Fruit fly (Drosophila melanogaster) whole organism, embryonic: ENCODE measurements around the gene CG8673.
A peak's percentile ranks its signal among the peaks of the same experiment; 100 is the strongest.

Source experiments
- Awh ChIP-seq: fragments of 200-800 bp; sonication (Bioruptor generic); IDR thresholded peaks from 2 replicates; pipeline ENCODE4, ENCODE4 v1.3.6; 2022; ENCODE audit warnings: missing biosample characterization, missing genetic modification characterization
- CG10274 ChIP-seq: fragments of 200-800 bp; sonication (Bioruptor generic); optimal IDR thresholded peaks from 3 replicates; lab custom pipeline; 2017; ENCODE audit warnings: missing biosample characterization, mild to moderate bottlenecking, missing genetic modification characterization
- CG14441 ChIP-seq: fragments of 200-800 bp; sonication (Bioruptor generic); IDR thresholded peaks from 2 replicates; pipeline ENCODE4 v1.3.6; 2022; ENCODE audit warnings: missing biosample characterization, missing genetic modification characterization
- CG14860 ChIP-seq: fragments of 200-800 bp; sonication (Bioruptor generic); IDR thresholded peaks from 3 replicates; pipeline ENCODE4 v1.3.6; 2022; ENCODE audit warnings: missing biosample characterization, missing genetic modification characterization; ENCODE audit not compliant: partially characterized antibody
- CG1832 ChIP-seq: fragments of 200-800 bp; sonication (Bioruptor generic); optimal IDR thresholded peaks from 2 replicates; lab custom pipeline; 2017; ENCODE audit warnings: missing biosample characterization, mild to moderate bottlenecking, missing genetic modification characterization, inconsistent platforms
- CG31441 ChIP-seq: fragments of 200-800 bp; sonication (Bioruptor generic); IDR thresholded peaks from 2 replicates; pipeline ENCODE4 v1.3.6; 2022; ENCODE audit warnings: missing biosample characterization, missing genetic modification characterization
- CG34224 ChIP-seq: fragments of 200-800 bp; sonication (Bioruptor generic); IDR thresholded peaks from 3 replicates; pipeline ENCODE4 v1.3.6; 2022; ENCODE audit warnings: missing biosample characterization, missing genetic modification characterization; ENCODE audit not compliant: partially characterized antibody
- CG6272 ChIP-seq: fragments of 200-800 bp; sonication (Bioruptor generic); IDR thresholded peaks from 2 replicates; pipeline ENCODE4 v1.3.6; 2022; ENCODE audit warnings: missing biosample characterization, missing genetic modification characterization
- CG6683 ChIP-seq: fragments of 200-800 bp; sonication (Bioruptor generic); optimal IDR thresholded peaks from 2 replicates; lab custom pipeline; 2017; ENCODE audit warnings: missing biosample characterization, mild to moderate bottlenecking, missing genetic modification characterization, missing genetic modification reagents
- CG6813 ChIP-seq: fragments of 200-800 bp; sonication (Bioruptor generic); optimal IDR thresholded peaks from 2 replicates; lab custom pipeline; 2017; ENCODE audit warnings: missing biosample characterization, missing genetic modification characterization, mild to moderate bottlenecking, moderate library complexity, missing genetic modification reagents
- CG7271 ChIP-seq: fragments of 200-800 bp; sonication (Bioruptor generic); optimal IDR thresholded peaks from 2 replicates; lab custom pipeline; 2018; ENCODE audit warnings: missing biosample characterization, mild to moderate bottlenecking, missing genetic modification characterization, moderate library complexity
- CG7786 ChIP-seq: fragments of 200-800 bp; sonication (Bioruptor generic); optimal IDR thresholded peaks from 2 replicates; lab custom pipeline; 2016; ENCODE audit warnings: missing biosample characterization, missing genetic modification characterization
- CG9609 ChIP-seq: fragments of 200-800 bp; sonication (Bioruptor generic); optimal IDR thresholded peaks from 3 replicates; lab custom pipeline; 2016; ENCODE audit warnings: missing biosample characterization, missing genetic modification characterization
- ERR ChIP-seq: fragments of 200-800 bp; sonication (Bioruptor generic); optimal IDR thresholded peaks from 2 replicates; lab custom pipeline; 2016; ENCODE audit warnings: missing biosample characterization, missing genetic modification characterization
- Eip74EF ChIP-seq, 2 experiments: fragments of 200-800 bp in 1 of 2; fragments of >200 bp in 1 of 2; sonication (Bioruptor generic) in 1 of 2; optimal IDR thresholded peaks; 2 replicates each; lab custom pipeline; 2017 to 2019; ENCODE audit warnings: missing biosample characterization in 2 of 2, missing genetic modification characterization in 2 of 2, mild to moderate bottlenecking in 1 of 2, moderate library complexity in 1 of 2
- GATAe ChIP-seq: fragments of 200-800 bp; sonication (Bioruptor generic); conservative IDR thresholded peaks from 2 replicates; pipeline ENCODE4 v1.3.6; 2022; ENCODE audit warnings: missing biosample characterization, missing genetic modification characterization
- HLH3B ChIP-seq: fragments of 200-800 bp; sonication (Bioruptor generic); IDR thresholded peaks from 2 replicates; pipeline ENCODE4 v1.3.6; 2022; ENCODE audit warnings: missing biosample characterization, missing genetic modification characterization
- Mes4 ChIP-seq: fragments of 200-800 bp; sonication (Bioruptor generic); optimal IDR thresholded peaks from 2 replicates; lab custom pipeline; 2016; ENCODE audit warnings: missing biosample characterization, missing genetic modification characterization
- NC2β ChIP-seq: fragments of 200-800 bp; sonication (Bioruptor generic); optimal IDR thresholded peaks from 2 replicates; lab custom pipeline; 2016; ENCODE audit warnings: missing biosample characterization, missing genetic modification characterization
- Neu2 ChIP-seq: fragments of 200-800 bp; sonication (Bioruptor generic); optimal IDR thresholded peaks from 3 replicates; lab custom pipeline; 2016; ENCODE audit warnings: missing biosample characterization, missing genetic modification characterization, borderline replicate concordance
- NfI ChIP-seq: fragments of 200-800 bp; sonication (Bioruptor generic); optimal IDR thresholded peaks from 3 replicates; lab custom pipeline; 2018; ENCODE audit warnings: missing biosample characterization, mild to moderate bottlenecking, missing genetic modification characterization, moderate library complexity
- Optix ChIP-seq: fragments of 200-800 bp; sonication (Bioruptor generic); IDR thresholded peaks from 3 replicates; pipeline ENCODE4 v1.3.6; 2022; ENCODE audit warnings: missing biosample characterization, missing genetic modification characterization
- Ptx1 ChIP-seq: fragments of 200-800 bp; sonication (Bioruptor generic); IDR thresholded peaks from 2 replicates; pipeline ENCODE4 v1.3.6; 2022; ENCODE audit warnings: missing biosample characterization, missing genetic modification characterization
- Sox100B ChIP-seq: fragments of 200-800 bp; sonication (Bioruptor generic); optimal IDR thresholded peaks from 3 replicates; lab custom pipeline; 2018; ENCODE audit warnings: missing biosample characterization, mild to moderate bottlenecking, missing genetic modification characterization
- ab ChIP-seq: fragments of 200-800 bp; sonication (Bioruptor generic); optimal IDR thresholded peaks from 2 replicates; lab custom pipeline; 2016; ENCODE audit warnings: missing biosample characterization, missing genetic modification characterization
- ac ChIP-seq: fragments of 200-800 bp; sonication (Bioruptor generic); optimal IDR thresholded peaks from 3 replicates; lab custom pipeline; 2017; ENCODE audit warnings: missing biosample characterization, mild to moderate bottlenecking, missing genetic modification characterization
- al ChIP-seq: fragments of 200-800 bp; sonication (Bioruptor generic); IDR thresholded peaks from 2 replicates; pipeline ENCODE4 v1.3.6; 2022; ENCODE audit warnings: missing biosample characterization, missing genetic modification characterization
- ara ChIP-seq: fragments of 200-800 bp; sonication (Bioruptor generic); IDR thresholded peaks from 2 replicates; pipeline ENCODE4 v1.3.6; 2022; ENCODE audit warnings: missing biosample characterization, missing genetic modification characterization
- az2 ChIP-seq: fragments of 200-800 bp; sonication (Bioruptor generic); optimal IDR thresholded peaks from 3 replicates; lab custom pipeline; 2016; ENCODE audit warnings: missing biosample characterization, missing genetic modification characterization
- caup ChIP-seq: fragments of 200-800 bp; sonication (Bioruptor generic); optimal IDR thresholded peaks from 3 replicates; lab custom pipeline; 2017; ENCODE audit warnings: missing biosample characterization, mild to moderate bottlenecking, missing genetic modification characterization, moderate library complexity; ENCODE audit not compliant: severe bottlenecking
- ems ChIP-seq: fragments of 200-800 bp; sonication (Bioruptor generic); optimal IDR thresholded peaks from 3 replicates; lab custom pipeline; 2016; ENCODE audit warnings: missing biosample characterization, missing genetic modification characterization
- en ChIP-seq: fragments of 200-800 bp; sonication (Bioruptor generic); optimal IDR thresholded peaks from 2 replicates; lab custom pipeline; 2016; ENCODE audit warnings: missing biosample characterization, missing genetic modification characterization
- esg ChIP-seq: fragments of 200-800 bp; sonication (Bioruptor generic); conservative IDR thresholded peaks from 2 replicates; pipeline ENCODE4 v1.3.6; 2022; ENCODE audit warnings: missing biosample characterization, missing genetic modification characterization
- eve ChIP-seq, 2 experiments: fragments of >200 bp; optimal IDR thresholded peaks; 2 replicates each; lab custom pipeline; 2017; ENCODE audit warnings: missing biosample characterization in 2 of 2, missing genetic modification characterization in 2 of 2
- ewg ChIP-seq: fragments of 200-800 bp; sonication (Bioruptor generic); optimal IDR thresholded peaks from 3 replicates; lab custom pipeline; 2017; ENCODE audit warnings: mild to moderate bottlenecking, missing biosample characterization, missing genetic modification reagents, missing genetic modification characterization
- gcm2 ChIP-seq: fragments of 200-800 bp; sonication (Bioruptor generic); optimal IDR thresholded peaks from 2 replicates; lab custom pipeline; 2016; ENCODE audit warnings: missing biosample characterization, missing genetic modification characterization
- ken ChIP-seq: fragments of 200-800 bp; sonication (Bioruptor generic); IDR thresholded peaks from 3 replicates; pipeline ENCODE4 v1.3.6; 2022; ENCODE audit warnings: missing biosample characterization, missing genetic modification characterization
- lab ChIP-seq: fragments of 200-800 bp; sonication (Bioruptor generic); optimal IDR thresholded peaks from 3 replicates; lab custom pipeline; 2017; ENCODE audit warnings: missing biosample characterization, missing genetic modification characterization, mild to moderate bottlenecking, moderate library complexity, missing genetic modification reagents
- lbe ChIP-seq: fragments of 200-800 bp; sonication (Bioruptor generic); optimal IDR thresholded peaks from 2 replicates; lab custom pipeline; 2016; ENCODE audit warnings: missing biosample characterization, mild to moderate bottlenecking, missing genetic modification characterization
- lov ChIP-seq, 2 experiments: fragments of 200-800 bp in 1 of 2; fragments of >200 bp in 1 of 2; sonication (Bioruptor generic) in 1 of 2; IDR thresholded peaks in 1 of 2; optimal IDR thresholded peaks in 1 of 2; 2 replicates in 1 of 2; 3 replicates in 1 of 2; pipeline versions ENCODE4 v1.3.6 to Lab custom; 2017 to 2022; ENCODE audit warnings: missing biosample characterization in 1 of 2, missing genetic modification characterization in 1 of 2
- maf-S ChIP-seq: fragments of 200-800 bp; sonication (Bioruptor generic); optimal IDR thresholded peaks from 2 replicates; lab custom pipeline; 2016; ENCODE audit warnings: missing biosample characterization, missing genetic modification characterization
- repo ChIP-seq: fragments of 200-800 bp; sonication (Bioruptor generic); optimal IDR thresholded peaks from 2 replicates; lab custom pipeline; 2016; ENCODE audit warnings: missing biosample characterization, missing genetic modification characterization
- shn ChIP-seq: fragments of 200-800 bp; sonication (Bioruptor generic); optimal IDR thresholded peaks from 3 replicates; lab custom pipeline; 2016; ENCODE audit warnings: missing biosample characterization, missing genetic modification characterization
- slbo ChIP-seq: fragments of 200-800 bp; sonication (Bioruptor generic); IDR thresholded peaks from 2 replicates; pipeline ENCODE4 v1.3.6; 2022; ENCODE audit warnings: missing biosample characterization, missing genetic modification characterization
- slp2 ChIP-seq: fragments of 200-800 bp; sonication (Bioruptor generic); optimal IDR thresholded peaks from 2 replicates; lab custom pipeline; 2016; ENCODE audit warnings: missing biosample characterization, missing genetic modification characterization
- tll ChIP-seq, 2 experiments: fragments of 200-800 bp in 1 of 2; fragments of >200 bp in 1 of 2; sonication (Bioruptor generic) in 1 of 2; optimal IDR thresholded peaks; 2 replicates each; lab custom pipeline; 2017 to 2019; ENCODE audit warnings: missing biosample characterization in 2 of 2, missing genetic modification characterization in 2 of 2, mild to moderate bottlenecking in 1 of 2, moderate library complexity in 1 of 2
- wor ChIP-seq: fragments of 200-800 bp; sonication (Bioruptor generic); IDR thresholded peaks from 2 replicates; pipeline ENCODE4 v1.3.6; 2022; ENCODE audit warnings: missing biosample characterization, missing genetic modification characterization
- zfh1 ChIP-seq: fragments of 200-800 bp; sonication (Bioruptor generic); IDR thresholded peaks from 3 replicates; pipeline ENCODE4 v1.3.6; 2022; ENCODE audit warnings: missing biosample characterization, missing genetic modification characterization

Gene CG8673

dm6 chr2L:8081640-8082485 is 42.3 kb upstream of the CG8673 start (continued):
- TF ChIP-seq Eip74EF (GFP tag; optimal IDR thresholded peaks at IDR 0.05; lab: Kevin White, UChicago): peak in 1 of 2 experiments; percentile 38
- TF ChIP-seq Sox100B (GFP tag; lab: Kevin White, UChicago): peak; percentile 88
- TF ChIP-seq Awh (GFP tag; lab: Robert Waterston, UW): no peak
- peak; percentile 32; the same call in 1 of the 2 replicates for TF ChIP-seq ara
- TF ChIP-seq gcm2 (GFP tag; lab: Kevin White, UChicago): peak; percentile 31
- TF ChIP-seq HLH3B (GFP tag; lab: Robert Waterston, UW): peak; percentile 90; the same call in 1 of the 2 replicates
- TF ChIP-seq wor (GFP tag; lab: Robert Waterston, UW): peak; percentile 87
- no peak for TF ChIP-seq lov (optimal IDR thresholded peaks at IDR 0.05; lab: Kevin White, UChicago)
- no peak for TF ChIP-seq lov (GFP tag; IDR thresholded peaks at IDR 0.05; lab: Robert Waterston, UW)
- no peak for TF ChIP-seq CG6272
- no peak for TF ChIP-seq CG14860
- peak; percentile 22 for TF ChIP-seq slp2 (GFP tag; lab: Kevin White, UChicago)
- TF ChIP-seq Optix (GFP tag; lab: Robert Waterston, UW): peak; percentile 61; the same call in 1 of the 3 replicates
- no peak for TF ChIP-seq lab (GFP tag; lab: Kevin White, UChicago)
- peak; percentile 64 for TF ChIP-seq al
- TF ChIP-seq CG7271 (tag; lab: Kevin White, UChicago): peak; percentile 79
- no peak for TF ChIP-seq CG1832
- TF ChIP-seq esg (GFP tag; lab: Robert Waterston, UW): peak; percentile 87
- no peak for TF ChIP-seq CG10274
- TF ChIP-seq caup (GFP tag; lab: Kevin White, UChicago): peak; percentile 64
- no peak for TF ChIP-seq lbe (GFP tag; lab: Kevin White, UChicago)
- peak; percentile 37 for TF ChIP-seq maf-S (GFP tag; lab: Kevin White, UChicago)
- TF ChIP-seq ken (GFP tag; lab: Robert Waterston, UW): peak; percentile 59; the same call in 2 of the 3 replicates
- peak; percentile 87 for TF ChIP-seq az2
- TF ChIP-seq CG14441 (GFP tag; lab: Robert Waterston, UW): no peak
- TF ChIP-seq CG6683: peak; percentile 7
- peak in 1 of 2 experiments; percentile 96 for TF ChIP-seq tll (GFP tag; optimal IDR thresholded peaks at IDR 0.05; lab: Kevin White, UChicago)
- TF ChIP-seq ac (GFP tag; lab: Kevin White, UChicago): peak; percentile 45
- no peak for TF ChIP-seq Neu2 (GFP tag; lab: Kevin White, UChicago)
- TF ChIP-seq zfh1 (GFP tag; lab: Robert Waterston, UW): peak; percentile 85; the same call in 2 of the 3 replicates
- no peak for TF ChIP-seq en
- peak; percentile 84 for TF ChIP-seq slbo
- TF ChIP-seq ewg (GFP tag; lab: Kevin White, UChicago): peak; percentile 76
- TF ChIP-seq shn (GFP tag; lab: Kevin White, UChicago): no peak
- TF ChIP-seq eve (GFP tag; optimal IDR thresholded peaks at IDR 0.05; lab: Kevin White, UChicago): no peak
- TF ChIP-seq ERR (GFP tag; lab: Kevin White, UChicago): no peak
- TF ChIP-seq CG9609: peak; percentile 6
- TF ChIP-seq ab (GFP tag; lab: Kevin White, UChicago): no peak
- peak; percentile 54 for TF ChIP-seq NfI (GFP tag; lab: Kevin White, UChicago)
- no peak for TF ChIP-seq Mes4 (GFP tag; lab: Kevin White, UChicago)
- TF ChIP-seq GATAe: no peak
- no peak for TF ChIP-seq CG34224
- TF ChIP-seq Ptx1 (GFP tag; lab: Robert Waterston, UW): peak; percentile 94
- TF ChIP-seq NC2β (GFP tag; lab: Kevin White, UChicago): peak; percentile 44
- TF ChIP-seq CG31441: peak; percentile 81
- peak; percentile 9 for TF ChIP-seq CG7786 (GFP tag; lab: Kevin White, UChicago)
- no peak for TF ChIP-seq repo (GFP tag; lab: Kevin White, UChicago)
- peak; percentile 68 for TF ChIP-seq CG6813 (GFP tag; lab: Kevin White, UChicago)
- TF ChIP-seq ems (GFP tag; lab: Kevin White, UChicago): peak; percentile 12
